Worm (Caenorhabditis elegans) whole organism, young adult: Measurements from ENCODE around the gene sre-45.

Experiments
- attf-6 ChIP-seq: fragments of 200-800 bp; sonication (Bioruptor generic); IDR thresholded peaks from 2 replicates; pipeline ENCODE4 v1.3.6; 2022; ENCODE audit warnings: missing genetic modification reagents, missing genetic modification characterization, missing compliant biosample characterization
- egl-18 ChIP-seq: fragments of 200-800 bp; sonication (Bioruptor generic); IDR thresholded peaks from 2 replicates; pipeline ENCODE4 v1.3.6; 2022; ENCODE audit warnings: missing genetic modification reagents, missing genetic modification characterization, missing compliant biosample characterization
- egl-44 ChIP-seq: fragments of 200-800 bp; sonication (Bioruptor generic); IDR thresholded peaks from 2 replicates; pipeline ENCODE4 v1.3.6; 2022; ENCODE audit warnings: missing genetic modification reagents, missing genetic modification characterization, missing compliant biosample characterization
- lir-1 ChIP-seq: fragments of 200-800 bp; sonication (Bioruptor generic); conservative IDR thresholded peaks from 2 replicates; pipeline ENCODE4 v1.3.6; 2022; ENCODE audit warnings: missing genetic modification reagents, missing genetic modification characterization, missing compliant biosample characterization
- pha-4 ChIP-seq: fragments of 150-350 bp; sonication (generic microtip); optimal IDR thresholded peaks from 2 replicates; lab custom pipeline; 2014; ENCODE audit warnings: missing biosample characterization, missing genetic modification reagents, missing genetic modification characterization
- snpc-3.4 ChIP-seq: sonication (generic microtip); optimal IDR thresholded peaks from 2 replicates; lab custom pipeline; 2017; ENCODE audit warnings: missing genetic modification characterization, mild to moderate bottlenecking, missing compliant biosample characterization, antibody characterized with exemption, moderate library complexity, missing genotype, missing genetic modification reagents
- unc-62 ChIP-seq: fragments of 150-350 bp; optimal IDR thresholded peaks from 2 replicates; lab custom pipeline; 2014; ENCODE audit warnings: missing biosample characterization, missing genetic modification reagents, missing genetic modification characterization
- xnd-1 ChIP-seq: sonication (generic microtip); optimal IDR thresholded peaks from 2 replicates; lab custom pipeline; 2016; ENCODE audit warnings: missing genotype, missing genetic modification reagents, missing genetic modification characterization, missing compliant biosample characterization

- no peak for TF ChIP-seq pha-4 (tag; lab: Kevin White, UChicago)
- no peak for TF ChIP-seq unc-62 (GFP tag; lab: Kevin White, UChicago)
- TF ChIP-seq egl-18 (GFP tag; lab: Robert Waterston, UW): no peak
- TF ChIP-seq attf-6 (GFP tag; lab: Robert Waterston, UW): no peak
- no peak for TF ChIP-seq egl-44 (GFP tag; lab: Robert Waterston, UW)
- TF ChIP-seq snpc-3.4 (tag; lab: Kevin White, UChicago): no peak
- no peak for TF ChIP-seq lir-1
- no peak for TF ChIP-seq xnd-1 (tag; lab: Kevin White, UChicago)
Measured at ce11 chrII:13507535-13507934, 10.2 kb upstream of the sre-45 start, which contains the start of gene nep-17.
